Fruit fly (Drosophila melanogaster): ENCODE data around the gene CRMP.

- TF ChIP-seq CG12768 (GFP tag; optimal IDR thresholded peaks at IDR 0.05) (no peak), cnc (optimal IDR thresholded peaks at IDR 0.05) (no peak), CG7101 (tag; optimal IDR thresholded peaks at IDR 0.05) (no peak), CG33017 (tag; optimal IDR thresholded peaks at IDR 0.05) (no peak), CG1620 (GFP tag; optimal IDR thresholded peaks at IDR 0.05) (no peak), kay (GFP tag; ENCODE audit: borderline replicate concordance) (no peak), cic (GFP tag; optimal IDR thresholded peaks at IDR 0.05) (no peak), tj (GFP tag; optimal IDR thresholded peaks at IDR 0.05) (no peak), CG7045 (GFP tag; optimal IDR thresholded peaks at IDR 0.05) (no peak), toe (GFP tag; optimal IDR thresholded peaks at IDR 0.05) (no peak), CG14711 (tag; optimal IDR thresholded peaks at IDR 0.05) (no peak), CG11617 (GFP tag; optimal IDR thresholded peaks at IDR 0.05) (no peak)
Observed at dm6 chr3R:5554852-5555251, 16.1 kb upstream of the CRMP start, which contains the start of gene Snm1.

Measured in whole organism, adult.